Worm (Caenorhabditis elegans): Measurements from ENCODE around the gene nhr-267.

DNA sequence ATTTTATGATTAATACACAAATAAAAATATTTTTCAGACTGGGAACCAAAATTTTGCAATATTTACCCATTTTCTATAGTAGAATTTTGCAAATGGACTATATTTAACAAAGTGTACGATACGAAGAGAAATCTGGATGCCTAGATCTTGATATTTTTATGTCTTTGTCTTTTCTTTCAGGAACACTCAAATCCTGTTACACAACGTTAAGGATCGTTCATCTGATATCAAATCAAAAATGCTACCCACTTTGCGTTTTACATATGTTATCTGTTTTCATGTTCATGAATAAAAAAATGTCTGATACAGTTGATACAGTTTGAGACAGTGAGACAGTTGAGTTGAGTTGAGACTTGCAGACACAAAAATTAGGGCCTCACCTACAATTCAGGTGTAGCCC lies 10.1 kb upstream of the nhr-267 start, which contains the start of gene F49C12.1:
- TF ChIP-seq lin-39 (tag; optimal IDR thresholded peaks at IDR 0.05) (no peak), lin-13 (GFP tag; optimal IDR thresholded peaks at IDR 0.05) (no peak), ztf-11 (tag; optimal IDR thresholded peaks at IDR 0.05) (no peak), snpc-4 (tag; optimal IDR thresholded peaks at IDR 0.05) (no peak), sdz-12 (GFP tag; optimal IDR thresholded peaks at IDR 0.05) (no peak), pha-4 (GFP tag; IDR thresholded peaks at IDR 0.05) (no peak), pha-4 (tag; optimal IDR thresholded peaks at IDR 0.05) (no peak), zip-11 (GFP tag; IDR thresholded peaks at IDR 0.05) (no peak), unc-130 (GFP tag; optimal IDR thresholded peaks at IDR 0.05) (no peak), aly-2 (tag; optimal IDR thresholded peaks at IDR 0.05) (no peak), egl-27 (tag; optimal IDR thresholded peaks at IDR 0.05) (no peak), nhr-77 (tag; optimal IDR thresholded peaks at IDR 0.05) (no peak), mxl-2 (GFP tag; conservative IDR thresholded peaks at IDR 0.05) (no peak), attf-4 (tag; optimal IDR thresholded peaks at IDR 0.05) (no peak)
